Fruit fly (Drosophila melanogaster) whole organism, pupa: Measurements from ENCODE around the gene neur.

Experiments used
- CG10348 ChIP-seq: fragments of 200-800 bp; sonication (Bioruptor generic); IDR thresholded peaks from 2 replicates; pipeline ENCODE4 v1.3.6; 2022; ENCODE audit warnings: missing biosample characterization, missing genetic modification characterization
- CG12605 ChIP-seq: fragments of 200-800 bp; sonication (Bioruptor generic); IDR thresholded peaks from 2 replicates; pipeline ENCODE4 v1.3.6; 2022; ENCODE audit warnings: missing biosample characterization, missing genetic modification characterization
- CG13204 ChIP-seq: fragments of 200-800 bp; sonication (Bioruptor generic); optimal IDR thresholded peaks from 2 replicates; lab custom pipeline; 2018; ENCODE audit warnings: missing biosample characterization, mild to moderate bottlenecking, missing genetic modification characterization, moderate library complexity
- CG15710 ChIP-seq: fragments of 200-800 bp; sonication (Bioruptor generic); optimal IDR thresholded peaks from 2 replicates; lab custom pipeline; 2018; ENCODE audit warnings: missing biosample characterization, mild to moderate bottlenecking, missing genetic modification characterization, moderate library complexity
- CG32121 ChIP-seq: fragments of 200-800 bp; sonication (Bioruptor generic); IDR thresholded peaks from 2 replicates; pipeline ENCODE4 v1.3.6; 2022; ENCODE audit warnings: missing biosample characterization, missing genetic modification characterization
- CG34367 ChIP-seq: fragments of 200-800 bp; sonication (Bioruptor generic); optimal IDR thresholded peaks from 2 replicates; lab custom pipeline; 2018; ENCODE audit warnings: missing biosample characterization, mild to moderate bottlenecking, missing genetic modification characterization
- CG8301 ChIP-seq: fragments of 200-800 bp; sonication (Bioruptor generic); optimal IDR thresholded peaks from 2 replicates; lab custom pipeline; 2018; ENCODE audit warnings: missing biosample characterization, mild to moderate bottlenecking, missing genetic modification characterization
- CG9948 ChIP-seq: fragments of 200-800 bp; sonication (Bioruptor generic); optimal IDR thresholded peaks from 2 replicates; lab custom pipeline; 2018; ENCODE audit warnings: missing biosample characterization, mild to moderate bottlenecking, missing genetic modification characterization, moderate library complexity
- D1 ChIP-seq: fragments of 200-800 bp; sonication (Bioruptor generic); optimal IDR thresholded peaks from 2 replicates; lab custom pipeline; 2018; ENCODE audit warnings: missing biosample characterization, mild to moderate bottlenecking, missing genetic modification characterization, moderate library complexity
- Ets98B ChIP-seq: fragments of 200-800 bp; sonication (Bioruptor generic); IDR thresholded peaks from 2 replicates; pipeline ENCODE4 v1.3.6; 2022; ENCODE audit warnings: missing biosample characterization, missing genetic modification characterization
- Pif1A ChIP-seq: fragments of 200-800 bp; sonication (Bioruptor generic); optimal IDR thresholded peaks from 3 replicates; lab custom pipeline; 2016; ENCODE audit warnings: missing biosample characterization, missing genetic modification characterization
- gl ChIP-seq: fragments of 200-800 bp; sonication (Bioruptor generic); optimal IDR thresholded peaks from 2 replicates; lab custom pipeline; 2018; ENCODE audit warnings: missing biosample characterization, mild to moderate bottlenecking, missing genetic modification characterization

- no peak for TF ChIP-seq CG32121 (GFP tag; lab: Robert Waterston, UW)
- no peak for TF ChIP-seq Ets98B (GFP tag; lab: Robert Waterston, UW)
- no peak for TF ChIP-seq gl (tag; lab: Kevin White, UChicago)
- no peak for TF ChIP-seq CG15710 (tag; lab: Kevin White, UChicago)
- TF ChIP-seq Pif1A (GFP tag; lab: Kevin White, UChicago): no peak
- no peak for TF ChIP-seq D1 (tag; lab: Kevin White, UChicago)
- TF ChIP-seq CG8301 (tag; lab: Kevin White, UChicago): no peak
- no peak for TF ChIP-seq CG9948
- no peak for TF ChIP-seq CG10348 (GFP tag; lab: Robert Waterston, UW)
- TF ChIP-seq CG12605: no peak
- TF ChIP-seq CG13204: no peak
- TF ChIP-seq CG34367: no peak
These were observed 55.1 kb downstream of the neur start, which contains the start of gene RagA-B for dm6 chr3R:8984141-8984540.
